Fruit fly (Drosophila melanogaster) whole organism, embryonic: Measurements from ENCODE around the gene Trl.

Experiments
- Ada2b ChIP-seq: fragments of 200-800 bp; sonication (Bioruptor generic); IDR thresholded peaks from 2 replicates; pipeline ENCODE4 v1.3.6; 2022; ENCODE audit warnings: missing biosample characterization, missing genetic modification characterization
- Bgb ChIP-seq: fragments of 200-800 bp; sonication (Bioruptor generic); IDR thresholded peaks from 2 replicates; pipeline ENCODE4 v1.3.6; 2022; ENCODE audit warnings: missing biosample characterization, missing genetic modification characterization; ENCODE audit not compliant: partially characterized antibody
- CG10267 ChIP-seq: fragments of 200-800 bp; sonication (Bioruptor generic); optimal IDR thresholded peaks from 2 replicates; lab custom pipeline; 2018; ENCODE audit warnings: missing biosample characterization, mild to moderate bottlenecking, missing genetic modification characterization, moderate library complexity
- CG10321 ChIP-seq: fragments of 200-800 bp; sonication (Bioruptor generic); IDR thresholded peaks from 2 replicates; pipeline ENCODE4 v1.3.6; 2022; ENCODE audit warnings: missing biosample characterization, missing genetic modification characterization
- CG10366 ChIP-seq: fragments of 200-800 bp; sonication (Bioruptor generic); IDR thresholded peaks from 2 replicates; pipeline ENCODE4 v1.3.6; 2022; ENCODE audit warnings: missing biosample characterization, missing genetic modification characterization
- CG10431 ChIP-seq: fragments of 200-800 bp; sonication (Bioruptor generic); optimal IDR thresholded peaks from 3 replicates; lab custom pipeline; 2018; ENCODE audit warnings: missing biosample characterization, mild to moderate bottlenecking, missing genetic modification characterization
- CG11398 ChIP-seq: fragments of 200-800 bp; sonication (Bioruptor generic); optimal IDR thresholded peaks from 2 replicates; lab custom pipeline; 2016; ENCODE audit warnings: missing biosample characterization, missing genetic modification characterization
- CG11504 ChIP-seq: fragments of 200-800 bp; sonication (Bioruptor generic); optimal IDR thresholded peaks from 3 replicates; lab custom pipeline; 2019; ENCODE audit warnings: missing biosample characterization, mild to moderate bottlenecking, missing genetic modification characterization, moderate library complexity
- CG11560 ChIP-seq: fragments of 200-800 bp; sonication (Bioruptor generic); IDR thresholded peaks from 3 replicates; pipeline ENCODE4 v1.3.6; 2022; ENCODE audit warnings: missing biosample characterization, missing genetic modification characterization
- CG12391 ChIP-seq: fragments of 200-800 bp; sonication (Bioruptor generic); optimal IDR thresholded peaks from 3 replicates; lab custom pipeline; 2018; ENCODE audit warnings: missing biosample characterization, mild to moderate bottlenecking, missing genetic modification characterization, moderate library complexity
- CG12659 ChIP-seq: fragments of 200-800 bp; sonication (Bioruptor generic); optimal IDR thresholded peaks from 3 replicates; lab custom pipeline; 2017; ENCODE audit warnings: mild to moderate bottlenecking, missing biosample characterization, missing genetic modification reagents, missing genetic modification characterization
- CG13123 ChIP-seq: fragments of 200-800 bp; sonication (Bioruptor generic); optimal IDR thresholded peaks from 2 replicates; lab custom pipeline; 2016; ENCODE audit warnings: missing biosample characterization, missing genetic modification characterization
- CG14441 ChIP-seq: fragments of 200-800 bp; sonication (Bioruptor generic); IDR thresholded peaks from 2 replicates; pipeline ENCODE4 v1.3.6; 2022; ENCODE audit warnings: missing biosample characterization, missing genetic modification characterization
- CG1602 ChIP-seq: fragments of 200-800 bp; sonication (Bioruptor generic); optimal IDR thresholded peaks from 3 replicates; lab custom pipeline; 2016; ENCODE audit warnings: missing biosample characterization, missing genetic modification characterization
- CG1792 ChIP-seq: fragments of 200-800 bp; sonication (Bioruptor generic); optimal IDR thresholded peaks from 2 replicates; lab custom pipeline; 2016; ENCODE audit warnings: missing biosample characterization, missing genetic modification characterization
- CG18599 ChIP-seq: fragments of 200-800 bp; sonication (Bioruptor generic); optimal IDR thresholded peaks from 3 replicates; lab custom pipeline; 2017; ENCODE audit warnings: missing biosample characterization, missing genetic modification characterization, mild to moderate bottlenecking, moderate library complexity, missing genetic modification reagents
- CG2129 ChIP-seq: fragments of 200-800 bp; sonication (Bioruptor generic); IDR thresholded peaks from 2 replicates; pipeline ENCODE4 v1.3.6; 2022; ENCODE audit warnings: missing biosample characterization, missing genetic modification characterization; ENCODE audit not compliant: partially characterized antibody
- CG31441 ChIP-seq: fragments of 200-800 bp; sonication (Bioruptor generic); IDR thresholded peaks from 2 replicates; pipeline ENCODE4 v1.3.6; 2022; ENCODE audit warnings: missing biosample characterization, missing genetic modification characterization
- CG3281 ChIP-seq: fragments of 200-800 bp; sonication (Bioruptor generic); optimal IDR thresholded peaks from 3 replicates; lab custom pipeline; 2017; ENCODE audit warnings: missing biosample characterization, mild to moderate bottlenecking, missing genetic modification characterization
- CG3726 ChIP-seq: fragments of 200-800 bp; sonication (Bioruptor generic); IDR thresholded peaks from 3 replicates; pipeline ENCODE4, ENCODE4 v1.3.6; 2022; ENCODE audit warnings: missing biosample characterization, missing genetic modification characterization
- CG8359 ChIP-seq: fragments of 200-800 bp; sonication (Bioruptor generic); optimal IDR thresholded peaks from 2 replicates; lab custom pipeline; 2017; ENCODE audit warnings: missing biosample characterization, mild to moderate bottlenecking, missing genetic modification characterization, borderline replicate concordance
- CG9727 ChIP-seq: fragments of 200-800 bp; sonication (Bioruptor generic); optimal IDR thresholded peaks from 3 replicates; lab custom pipeline; 2017; ENCODE audit warnings: missing biosample characterization, mild to moderate bottlenecking, missing genetic modification characterization
- Dbx ChIP-seq: fragments of 200-800 bp; sonication (Bioruptor generic); IDR thresholded peaks from 3 replicates; pipeline ENCODE4 v1.3.6; 2022; ENCODE audit warnings: missing biosample characterization, missing genetic modification characterization
- Dfd ChIP-seq, 2 experiments: fragments of >200 bp; optimal IDR thresholded peaks; 2 replicates each; lab custom pipeline; 2017; ENCODE audit warnings: missing biosample characterization in 2 of 2, missing genetic modification characterization in 2 of 2
- HLH4C ChIP-seq: fragments of 200-800 bp; sonication (Bioruptor generic); IDR thresholded peaks from 3 replicates; pipeline ENCODE4 v1.3.6; 2022; ENCODE audit warnings: missing biosample characterization, missing genetic modification characterization; ENCODE audit not compliant: partially characterized antibody
- Jarid2 ChIP-seq: fragments of 200-800 bp; sonication (Bioruptor generic); optimal IDR thresholded peaks from 3 replicates; lab custom pipeline; 2017; ENCODE audit warnings: mild to moderate bottlenecking, missing biosample characterization, missing genetic modification reagents, missing genetic modification characterization
- Lpt ChIP-seq: fragments of >200 bp; optimal IDR thresholded peaks from 2 replicates; lab custom pipeline; 2018; ENCODE audit warnings: missing biosample characterization, missing genetic modification characterization
- Meics ChIP-seq: fragments of 200-800 bp; sonication (Bioruptor generic); optimal IDR thresholded peaks from 2 replicates; lab custom pipeline; 2017; ENCODE audit warnings: missing biosample characterization, mild to moderate bottlenecking, missing genetic modification characterization
- Sin3A ChIP-seq: fragments of >200 bp; optimal IDR thresholded peaks from 2 replicates; lab custom pipeline; 2018
- Ssrp ChIP-seq: fragments of 200-800 bp; sonication (Bioruptor generic); optimal IDR thresholded peaks from 2 replicates; lab custom pipeline; 2018; ENCODE audit warnings: missing biosample characterization, mild to moderate bottlenecking, missing genetic modification characterization, moderate library complexity
- Taf1 ChIP-seq: fragments of 200-800 bp; sonication (Bioruptor generic); IDR thresholded peaks from 2 replicates; pipeline ENCODE4 v1.3.6; 2022; ENCODE audit warnings: missing biosample characterization, missing genetic modification characterization
- Vsx1 ChIP-seq: fragments of 200-800 bp; sonication (Bioruptor generic); optimal IDR thresholded peaks from 2 replicates; lab custom pipeline; 2017; ENCODE audit warnings: missing biosample characterization, mild to moderate bottlenecking, missing genetic modification characterization, missing genetic modification reagents
- aop ChIP-seq: fragments of 200-800 bp; sonication (Bioruptor generic); IDR thresholded peaks from 2 replicates; pipeline ENCODE4 v1.3.6; 2022; ENCODE audit warnings: missing biosample characterization, missing genetic modification characterization
- ara ChIP-seq: fragments of 200-800 bp; sonication (Bioruptor generic); IDR thresholded peaks from 2 replicates; pipeline ENCODE4 v1.3.6; 2022; ENCODE audit warnings: missing biosample characterization, missing genetic modification characterization
- cas ChIP-seq: fragments of 200-800 bp; sonication (Bioruptor generic); IDR thresholded peaks from 2 replicates; pipeline ENCODE4 v1.3.6; 2022; ENCODE audit warnings: missing biosample characterization, missing genetic modification characterization
- crc ChIP-seq: fragments of 200-800 bp; sonication (Bioruptor generic); optimal IDR thresholded peaks from 2 replicates; lab custom pipeline; 2016; ENCODE audit warnings: missing biosample characterization, missing genetic modification characterization
- da ChIP-seq: fragments of 200-800 bp; sonication (Bioruptor generic); optimal IDR thresholded peaks from 2 replicates; lab custom pipeline; 2016; ENCODE audit warnings: missing biosample characterization, missing genetic modification characterization
- exex ChIP-seq: fragments of 200-800 bp; sonication (Bioruptor generic); optimal IDR thresholded peaks from 4 replicates; lab custom pipeline; 2018; ENCODE audit warnings: missing biosample characterization, mild to moderate bottlenecking, missing genetic modification characterization, moderate library complexity
- fu2 ChIP-seq: fragments of 200-800 bp; sonication (Bioruptor generic); optimal IDR thresholded peaks from 2 replicates; lab custom pipeline; 2016; ENCODE audit warnings: missing biosample characterization, missing genetic modification characterization
- gcm ChIP-seq: fragments of 200-800 bp; sonication (Bioruptor generic); optimal IDR thresholded peaks from 2 replicates; lab custom pipeline; 2019; ENCODE audit warnings: missing biosample characterization, mild to moderate bottlenecking, missing genetic modification characterization, moderate library complexity
- h ChIP-seq: fragments of >200 bp; optimal IDR thresholded peaks from 2 replicates; lab custom pipeline; 2017
- ham ChIP-seq: fragments of 200-800 bp; sonication (Bioruptor generic); IDR thresholded peaks from 2 replicates; pipeline ENCODE4 v1.3.6; 2022; ENCODE audit warnings: missing biosample characterization, missing genetic modification characterization
- hb ChIP-seq: fragments of 200-800 bp; sonication (Bioruptor generic); IDR thresholded peaks from 3 replicates; pipeline ENCODE4 v1.3.6; 2022; ENCODE audit warnings: missing biosample characterization, missing genetic modification characterization; ENCODE audit not compliant: partially characterized antibody
- knrl ChIP-seq: fragments of 200-800 bp; sonication (Bioruptor generic); IDR thresholded peaks from 3 replicates; pipeline ENCODE4 v1.3.6; 2022; ENCODE audit warnings: missing biosample characterization, missing genetic modification characterization; ENCODE audit not compliant: partially characterized antibody
- lmd ChIP-seq: fragments of 200-800 bp; sonication (Bioruptor generic); IDR thresholded peaks from 2 replicates; pipeline ENCODE4 v1.3.6; 2022; ENCODE audit warnings: missing biosample characterization, missing genetic modification characterization
- pum ChIP-seq: fragments of 200-800 bp; sonication (Bioruptor generic); optimal IDR thresholded peaks from 2 replicates; lab custom pipeline; 2016; ENCODE audit warnings: missing biosample characterization, missing genetic modification characterization
- sna ChIP-seq: fragments of 200-800 bp; sonication (Bioruptor generic); IDR thresholded peaks from 2 replicates; pipeline ENCODE4 v1.3.6; 2022; ENCODE audit warnings: missing biosample characterization, missing genetic modification characterization; ENCODE audit not compliant: partially characterized antibody
- sqz ChIP-seq: fragments of 200-800 bp; sonication (Bioruptor generic); optimal IDR thresholded peaks from 3 replicates; lab custom pipeline; 2018; ENCODE audit warnings: missing biosample characterization, mild to moderate bottlenecking, missing genetic modification characterization
- sug ChIP-seq: fragments of 200-800 bp; optimal IDR thresholded peaks from 2 replicates; lab custom pipeline; 2019; ENCODE audit warnings: missing biosample characterization, mild to moderate bottlenecking, missing genetic modification characterization, moderate library complexity
- tap ChIP-seq: fragments of 200-800 bp; optimal IDR thresholded peaks from 3 replicates; lab custom pipeline; 2019; ENCODE audit warnings: missing biosample characterization, mild to moderate bottlenecking, missing genetic modification characterization, moderate library complexity
- tio ChIP-seq: fragments of 200-800 bp; sonication (Bioruptor generic); optimal IDR thresholded peaks from 2 replicates; lab custom pipeline; 2017; ENCODE audit warnings: missing biosample characterization, missing genetic modification characterization, inconsistent platforms
- ttk ChIP-seq: fragments of 200-800 bp; sonication (Bioruptor generic); IDR thresholded peaks from 2 replicates; pipeline ENCODE4 v2.1.2; 2022; ENCODE audit warnings: missing biosample characterization, missing genetic modification characterization

Gene Trl

DNA sequence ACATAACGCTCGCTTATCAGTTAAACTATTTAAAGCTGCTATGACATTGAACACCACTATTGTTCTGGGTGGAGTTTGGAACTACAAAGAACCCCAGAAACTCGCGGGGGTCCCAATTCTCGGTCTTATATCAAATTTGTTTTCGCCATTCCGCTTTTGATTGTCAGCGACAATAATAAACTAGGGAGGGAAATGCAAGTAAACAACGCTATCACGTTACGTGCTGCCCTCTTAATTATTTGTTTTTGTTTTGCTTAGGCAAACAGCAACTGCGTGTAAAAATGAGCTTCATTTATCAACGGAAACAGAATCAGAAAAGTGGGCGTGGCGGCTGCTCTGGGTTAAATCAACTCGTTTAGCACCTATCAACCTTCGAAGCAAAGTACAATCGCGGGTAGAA lies 19.3 kb upstream of the Trl start (continued):
- TF ChIP-seq Jarid2 (GFP tag; lab: Kevin White, UChicago) (no peak), CG31441 (GFP tag; lab: Robert Waterston, UW) (no peak), CG1602 (GFP tag; lab: Kevin White, UChicago) (no peak), Taf1 (no peak), CG2129 (no peak), CG18599 (GFP tag; lab: Kevin White, UChicago) (peak; percentile 58), Dbx (GFP tag; lab: Robert Waterston, UW) (0 out of 3 replicates have a peak, but pooled peaks have one; percentile 8), CG13123 (GFP tag; lab: Kevin White, UChicago) (peak; percentile 34), Meics (peak; percentile 31), exex (tag; lab: Kevin White, UChicago) (peak; percentile 2), CG10366 (GFP tag; lab: Robert Waterston, UW) (no peak), fu2 (GFP tag; lab: Kevin White, UChicago) (no peak), CG10267 (no peak), sug (peak; percentile 95), CG8359 (GFP tag; lab: Kevin White, UChicago) (peak; percentile 54), Bgb (GFP tag; lab: Robert Waterston, UW) (no peak), cas (GFP tag; lab: Robert Waterston, UW) (no peak), sqz (GFP tag; lab: Kevin White, UChicago) (no peak), Sin3A (no peak), tap (tag; lab: Kevin White, UChicago) (no peak), Ada2b (GFP tag; lab: Robert Waterston, UW) (no peak), tio (GFP tag; lab: Kevin White, UChicago) (no peak), hb (GFP tag; lab: Robert Waterston, UW) (no peak), knrl (GFP tag; lab: Robert Waterston, UW) (no peak), HLH4C (GFP tag; lab: Robert Waterston, UW) (no peak), Vsx1 (peak; percentile 43), Lpt (GFP tag; lab: Kevin White, UChicago) (no peak), ttk (GFP tag; lab: Robert Waterston, UW) (no peak), CG3281 (GFP tag; lab: Kevin White, UChicago) (peak; percentile 5), CG1792 (GFP tag; lab: Kevin White, UChicago) (no peak), aop (GFP tag; lab: Robert Waterston, UW) (no peak), ham (GFP tag; lab: Robert Waterston, UW) (no peak), h (lab: Kevin White, UChicago) (no peak), CG11504 (tag; lab: Kevin White, UChicago) (no peak), CG10431 (GFP tag; lab: Kevin White, UChicago) (peak; percentile 47), ara (peak; percentile 64), CG11398 (peak; percentile 11), pum (GFP tag; lab: Kevin White, UChicago) (no peak), Ssrp (no peak), CG3726 (GFP tag; lab: Robert Waterston, UW) (no peak), CG9727 (GFP tag; lab: Kevin White, UChicago) (peak; percentile 50), CG12659 (peak; percentile 15), da (GFP tag; lab: Kevin White, UChicago) (no peak), CG10321 (GFP tag; lab: Robert Waterston, UW) (no peak), gcm (GFP tag; lab: Kevin White, UChicago) (no peak), CG11560 (no peak), crc (GFP tag; lab: Kevin White, UChicago) (no peak), CG14441 (no peak), Dfd (GFP tag; optimal IDR thresholded peaks at IDR 0.05; lab: Kevin White, UChicago) (no peak), sna (GFP tag; lab: Robert Waterston, UW) (no peak), lmd (no peak), CG12391 (tag; lab: Kevin White, UChicago) (no peak)
